Worm (Caenorhabditis elegans): ENCODE measurements around the gene C06A8.6.

The C06A8.6 gene

DNA sequence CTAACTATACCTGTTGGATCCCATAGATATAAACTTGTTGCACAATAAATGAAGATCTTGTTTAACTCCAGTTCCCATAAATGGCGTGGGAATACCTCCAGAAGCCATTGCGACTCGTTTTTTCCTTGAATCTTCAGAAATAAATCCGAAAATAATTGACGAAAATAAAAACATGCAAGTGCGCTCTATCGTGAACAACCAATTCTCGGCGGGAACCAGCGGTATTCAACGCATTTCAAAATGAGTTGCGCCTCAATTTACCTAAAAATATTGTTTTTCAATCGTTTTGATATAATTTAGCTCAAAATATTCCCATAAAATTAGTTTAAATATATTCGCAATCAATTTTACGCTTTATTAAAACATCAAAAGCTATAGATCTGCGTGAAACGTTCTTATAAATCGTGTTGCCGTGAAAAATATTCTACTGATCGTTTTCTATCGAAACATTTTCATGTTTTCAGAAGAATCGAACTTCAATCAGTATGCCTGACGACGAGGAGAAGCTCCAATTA lies 8.9 kb downstream of the C06A8.6 start, which contains the start of the genes snpc-1.1 and spdl-1 (continued):
- no peak for TF ChIP-seq nhr-111 (GFP tag; optimal IDR thresholded peaks at IDR 0.05)
- TF ChIP-seq pqm-1 (tag; optimal IDR thresholded peaks at IDR 0.05), result no peak
- TF ChIP-seq lin-38 (GFP tag; IDR thresholded peaks at IDR 0.05), result peak; percentile 88
- TF ChIP-seq ctbp-1 (GFP tag; IDR thresholded peaks at IDR 0.05), result no peak
- no peak for TF ChIP-seq jun-1 (tag; optimal IDR thresholded peaks at IDR 0.05)
- no peak for TF ChIP-seq zfp-2 (tag; optimal IDR thresholded peaks at IDR 0.05)
- no peak for TF ChIP-seq lin-39 (tag; optimal IDR thresholded peaks at IDR 0.05)
- no peak for TF ChIP-seq nhr-42 (GFP tag; IDR thresholded peaks at IDR 0.05)
- no peak for TF ChIP-seq snpc-1.2 (GFP tag; IDR thresholded peaks at IDR 0.05)
- TF ChIP-seq mxl-2 (GFP tag; conservative IDR thresholded peaks at IDR 0.05), result no peak
- TF ChIP-seq lin-13 (GFP tag; optimal IDR thresholded peaks at IDR 0.05), result no peak
- TF ChIP-seq T26A8.4 (GFP tag; IDR thresholded peaks at IDR 0.05), result no peak

ce11 chrII:7783467-7783959 lies 11.2 kb downstream of the C06A8.6 start, which contains the start of gene skr-17:
Gene skr-17, plus strand, starts transcription at chrII:7783517.
- TF ChIP-seq ces-1 (GFP tag; optimal IDR thresholded peaks at IDR 0.05) (no peak), unc-62 (GFP tag; optimal IDR thresholded peaks at IDR 0.05 in 1 of 2) (peak in 1 of 2 experiments; percentile 11), unc-62 (tag; optimal IDR thresholded peaks at IDR 0.05) (no peak), lin-38 (GFP tag; IDR thresholded peaks at IDR 0.05) (peak; percentile 62)

DNA sequence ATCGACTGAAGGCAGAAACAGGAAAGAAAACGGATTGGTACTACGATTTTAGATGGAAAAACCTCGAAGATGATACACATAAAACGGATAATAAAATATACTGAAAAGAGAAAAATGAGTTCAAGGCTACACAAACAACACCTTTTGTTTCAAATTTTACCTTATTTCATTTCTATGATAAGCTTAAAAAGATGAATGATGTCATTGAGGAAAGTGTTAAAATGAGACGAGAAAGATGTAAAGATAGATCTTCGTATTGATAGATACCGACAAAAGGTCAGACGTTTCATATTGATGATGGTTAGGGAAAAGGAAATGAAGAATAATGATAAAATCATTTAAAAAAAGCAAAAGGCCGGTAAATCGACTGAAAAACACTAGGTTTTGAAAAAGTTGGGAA lies 17.3 kb downstream of the C06A8.6 start:
- TF ChIP-seq Y5F2A.4 (GFP tag; optimal IDR thresholded peaks at IDR 0.05), result no peak
- peak in 1 of 2 experiments; percentile 58 for TF ChIP-seq unc-62 (GFP tag; optimal IDR thresholded peaks at IDR 0.05 in 1 of 2)
- TF ChIP-seq unc-62 (tag; optimal IDR thresholded peaks at IDR 0.05), result no peak
- no peak for TF ChIP-seq nhr-10 (tag; optimal IDR thresholded peaks at IDR 0.05)
- no peak for TF ChIP-seq ces-1 (GFP tag; optimal IDR thresholded peaks at IDR 0.05)

- TF ChIP-seq ama-1 (optimal IDR thresholded peaks at IDR 0.05) (peak; percentile 90), nhr-28 (tag; optimal IDR thresholded peaks at IDR 0.05) (peak; percentile 34), gei-8 (GFP tag; optimal IDR thresholded peaks at IDR 0.05) (peak; percentile 16), F49E8.2 (tag; optimal IDR thresholded peaks at IDR 0.05; ENCODE audit: borderline replicate concordance) (no peak), ZK546.5 (tag; optimal IDR thresholded peaks at IDR 0.05) (no peak), hlh-11 (tag; optimal IDR thresholded peaks at IDR 0.05) (peak; percentile 14), mxl-2 (GFP tag; conservative IDR thresholded peaks at IDR 0.05) (0 out of 2 replicates have a peak, but pooled peaks have one; percentile 34), ces-1 (GFP tag; optimal IDR thresholded peaks at IDR 0.05) (no peak), tag-97 (GFP tag; IDR thresholded peaks at IDR 0.05) (no peak), dmd-8 (GFP tag; IDR thresholded peaks at IDR 0.05) (no peak), snpc-1.2 (GFP tag; IDR thresholded peaks at IDR 0.05) (no peak)
Measured at ce11 chrII:7790324-7790898, 18.1 kb downstream of the C06A8.6 start, which contains the start of gene srlf-1. Gene srlf-1, plus strand, starts transcription at chrII:7790591.

DNA sequence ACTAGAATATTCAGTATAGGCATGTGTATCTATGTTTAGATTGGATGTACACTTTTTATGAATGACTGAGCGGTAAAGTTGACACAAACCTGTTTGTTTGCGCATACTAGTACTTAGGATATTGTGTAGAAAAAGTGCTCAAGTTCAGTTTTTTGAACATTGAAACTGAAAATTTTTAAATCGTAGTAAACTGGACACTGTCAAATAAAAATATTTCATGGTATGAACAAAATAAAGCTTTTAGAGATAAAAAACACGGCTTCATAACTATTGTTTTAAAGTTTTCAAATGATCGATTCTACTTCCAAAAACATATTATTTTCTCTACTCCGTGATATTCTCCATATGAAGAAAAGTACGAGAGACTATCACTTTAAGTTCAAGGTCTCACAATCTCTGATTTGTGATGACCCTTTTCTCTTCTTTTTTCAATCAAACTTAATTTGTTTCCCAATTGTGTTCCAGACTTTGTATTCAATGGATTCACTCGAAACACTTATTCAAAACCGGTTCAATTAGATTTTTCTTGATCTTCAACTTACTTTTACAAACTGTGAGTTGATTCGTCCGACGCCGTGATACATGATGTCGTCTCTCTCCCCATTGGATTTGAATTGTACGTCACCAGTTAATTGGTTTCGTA lies 19.2 kb downstream of the C06A8.6 start:
- TF ChIP-seq dmd-9 (GFP tag; IDR thresholded peaks at IDR 0.05), result no peak
- no peak for TF ChIP-seq zfp-2 (tag; optimal IDR thresholded peaks at IDR 0.05)
- no peak for TF ChIP-seq ztf-7 (tag; optimal IDR thresholded peaks at IDR 0.05)
- no peak for TF ChIP-seq mes-2 (tag; optimal IDR thresholded peaks at IDR 0.05; ENCODE audit: poor library complexity, severe bottlenecking)
- TF ChIP-seq unc-62 (GFP tag; optimal IDR thresholded peaks at IDR 0.05 in 1 of 2), result peak in 1 of 2 experiments; percentile 0
- TF ChIP-seq unc-62 (tag; optimal IDR thresholded peaks at IDR 0.05), result no peak
- TF ChIP-seq rbr-2 (tag; optimal IDR thresholded peaks at IDR 0.05), result no peak
- TF ChIP-seq dpl-1 (GFP tag; optimal IDR thresholded peaks at IDR 0.05), result no peak
- peak; percentile 56 for TF ChIP-seq mep-1 (tag; optimal IDR thresholded peaks at IDR 0.05)
- no peak for TF ChIP-seq skn-1 (tag; optimal IDR thresholded peaks at IDR 0.05)
- no peak for TF ChIP-seq nhr-42 (GFP tag; IDR thresholded peaks at IDR 0.05)
- TF ChIP-seq aha-1 (tag), result peak; percentile 63
- peak; percentile 19 for TF ChIP-seq T20F7.1 (GFP tag; optimal IDR thresholded peaks at IDR 0.05)
- peak; percentile 47 for TF ChIP-seq ama-1 (optimal IDR thresholded peaks at IDR 0.05)
- peak; percentile 25; the same call in 1 of the 2 replicates for TF ChIP-seq T26A8.4 (GFP tag; IDR thresholded peaks at IDR 0.05)
- TF ChIP-seq daf-12 (tag; optimal IDR thresholded peaks at IDR 0.05), result no peak
- TF ChIP-seq nhr-25 (tag; optimal IDR thresholded peaks at IDR 0.05; ENCODE audit: borderline replicate concordance, insufficient read depth), result peak; percentile 71

Data from whole organism, L4 larva.